Fruit fly (Drosophila melanogaster): Measurements from ENCODE around the gene CG34256.
A peak's percentile ranks its signal among the peaks of the same experiment; 100 is the strongest.

- TF ChIP-seq EcR (GFP tag; optimal IDR thresholded peaks at IDR 0.05) (no peak), CG4496 (GFP tag; IDR thresholded peaks at IDR 0.05) (0 out of 3 replicates have a peak, but pooled peaks have one; percentile 42), CG15710 (tag; optimal IDR thresholded peaks at IDR 0.05) (no peak), CG10348 (GFP tag; IDR thresholded peaks at IDR 0.05) (no peak), Ets98B (GFP tag; IDR thresholded peaks at IDR 0.05) (no peak), fd96Ca (GFP tag; IDR thresholded peaks at IDR 0.05) (no peak), Snoo (tag; optimal IDR thresholded peaks at IDR 0.05) (no peak), Pif1A (GFP tag; optimal IDR thresholded peaks at IDR 0.05) (no peak), gl (tag; optimal IDR thresholded peaks at IDR 0.05) (no peak), CG17806 (tag; optimal IDR thresholded peaks at IDR 0.05) (no peak), D1 (tag; optimal IDR thresholded peaks at IDR 0.05) (no peak), Pif1B (GFP tag; optimal IDR thresholded peaks at IDR 0.05) (no peak), CG9948 (tag; optimal IDR thresholded peaks at IDR 0.05) (no peak)
Observed at dm6 chr3L:18992820-18993219, 3.2 kb upstream of the CG34256 start.
